Fruit fly (Drosophila melanogaster): ENCODE measurements around the gene CG31122.
A peak's percentile ranks its signal among the peaks of the same experiment; 100 is the strongest.

CG31122 gene

DNA sequence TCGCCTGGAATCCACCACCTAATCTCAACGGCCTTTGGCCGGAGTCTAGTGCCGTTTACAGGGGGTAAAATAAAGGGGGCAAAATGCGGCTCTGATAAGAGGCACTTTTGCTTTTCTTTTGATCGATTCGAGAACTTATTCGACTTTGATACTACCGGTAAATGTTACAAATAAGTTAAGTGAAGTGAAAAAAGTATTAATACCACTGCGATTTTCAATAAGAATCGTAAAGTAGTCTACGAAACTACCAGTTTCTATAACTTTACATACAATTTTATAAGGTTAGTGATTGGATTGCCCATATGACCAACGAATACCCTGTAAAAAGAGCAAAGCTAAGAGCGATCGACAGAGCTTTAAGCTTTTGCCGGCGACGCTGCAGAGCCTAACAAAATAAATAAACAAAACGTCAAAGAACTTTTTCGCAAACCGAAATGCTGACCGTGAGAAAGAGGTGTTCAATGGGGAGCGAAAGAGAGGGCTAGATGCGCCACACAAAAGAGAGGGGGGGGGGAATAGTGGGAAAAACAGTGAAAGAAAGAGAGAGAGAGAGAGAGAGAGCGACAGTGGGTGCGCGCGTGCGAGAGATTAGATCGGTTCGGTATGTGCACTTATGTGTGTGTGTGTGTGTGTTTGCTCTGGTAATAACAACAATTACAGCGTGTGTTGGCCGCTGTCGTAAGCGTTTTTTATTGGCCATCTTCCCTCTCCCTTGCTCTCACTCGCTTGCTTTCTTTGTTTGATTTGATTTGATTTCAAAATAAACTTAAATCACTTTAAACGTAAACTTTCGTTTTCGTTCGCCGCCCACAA, 24.1 kb upstream of the CG31122 start:
- TF ChIP-seq CG8478 (optimal IDR thresholded peaks at IDR 0.05), result no peak
- no peak for TF ChIP-seq CTCF (optimal IDR thresholded peaks at IDR 0.05)

DNA sequence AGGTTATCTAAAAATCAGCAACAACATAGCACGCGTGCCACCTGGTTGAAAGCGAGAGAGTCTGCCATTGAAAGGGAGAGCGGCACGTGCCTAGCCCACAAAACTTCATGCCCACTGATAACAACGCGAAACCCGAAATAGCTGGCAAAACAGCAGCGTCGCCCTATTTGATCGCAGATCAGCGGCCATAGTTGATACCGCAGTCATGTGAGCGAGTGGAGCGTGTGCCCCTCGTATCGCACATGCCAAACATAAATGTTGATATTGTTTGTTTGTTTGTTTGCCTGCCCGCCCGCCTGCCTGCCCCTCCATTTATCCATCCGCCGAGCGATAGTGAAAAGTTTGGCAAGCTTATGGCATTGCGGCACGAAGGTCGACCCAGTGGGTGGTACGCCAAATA, 20.2 kb upstream of the CG31122 start:
- TF ChIP-seq CG8478 (optimal IDR thresholded peaks at IDR 0.05), result no peak
- TF ChIP-seq CTCF (optimal IDR thresholded peaks at IDR 0.05), result no peak

DNA sequence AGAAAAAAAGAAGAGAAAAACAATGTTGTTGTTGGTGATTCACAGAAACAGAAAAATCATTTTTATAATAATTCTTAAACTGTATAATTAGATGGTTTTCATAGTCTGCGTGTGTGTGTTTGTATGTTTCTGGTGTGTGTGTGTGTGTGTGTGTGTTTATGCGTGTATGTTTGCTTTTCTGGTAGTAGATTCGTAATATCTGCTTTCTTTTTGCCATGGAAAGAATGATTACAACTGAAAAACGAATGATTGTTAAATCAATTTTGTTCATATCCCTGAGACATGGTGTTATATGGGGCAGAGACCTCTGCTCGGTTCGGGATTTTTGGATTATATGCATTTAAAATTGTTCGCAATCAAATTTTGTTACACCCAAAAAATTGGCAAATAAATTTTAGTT, 10.7 kb upstream of the CG31122 start:
- TF ChIP-seq CTCF (optimal IDR thresholded peaks at IDR 0.05) (no peak), CG8478 (optimal IDR thresholded peaks at IDR 0.05) (no peak)

DNA sequence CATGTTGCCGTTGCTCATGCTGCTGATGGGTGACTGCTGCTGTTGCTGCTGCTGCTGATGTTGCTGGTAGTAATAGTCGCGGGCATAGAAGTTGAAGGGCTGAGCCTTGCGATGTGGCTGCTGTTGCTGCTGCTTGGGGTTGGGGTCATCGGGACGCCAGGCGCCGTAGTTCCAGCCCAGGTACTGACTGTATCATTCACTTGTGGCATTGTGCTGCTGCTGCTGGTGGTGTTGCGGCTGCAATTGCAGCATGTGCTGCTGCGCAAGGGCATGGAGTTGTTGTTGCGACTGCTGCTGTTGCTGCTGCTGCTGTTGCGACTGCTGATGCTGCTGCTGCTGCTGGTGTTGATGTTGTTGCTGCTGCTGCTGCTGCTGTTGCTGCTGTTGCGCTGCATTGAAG, 9.8 kb upstream of the CG31122 start:
- TF ChIP-seq CG8478 (optimal IDR thresholded peaks at IDR 0.05), result no peak

DNA sequence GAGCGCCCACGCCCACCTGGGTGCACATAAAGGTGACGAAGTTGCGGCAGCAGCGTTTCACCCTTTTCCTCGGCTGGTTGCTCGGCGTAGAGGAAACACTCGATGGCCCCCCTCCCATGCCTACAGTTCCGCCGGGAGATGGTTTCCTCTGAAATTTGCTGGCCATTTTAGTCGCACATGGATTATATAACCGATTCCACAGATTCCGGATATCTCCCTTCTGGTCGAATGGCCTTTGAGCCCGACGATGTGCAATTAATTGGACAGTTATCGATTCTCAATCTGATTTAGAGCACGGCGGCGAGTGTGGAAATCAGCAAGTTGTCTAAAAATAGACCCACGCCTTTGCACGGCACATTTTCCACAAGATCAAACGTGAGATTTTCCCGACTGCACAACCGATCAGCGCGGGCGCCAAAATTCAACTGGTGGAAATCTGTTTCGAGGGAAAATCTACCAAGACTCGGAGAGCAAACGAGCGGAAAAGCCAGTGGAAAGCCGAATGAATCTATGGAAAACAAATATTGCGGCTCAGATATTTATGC, 1.4 kb downstream of the CG31122 start, which contains the start of gene CG10864:
CG10864 (minus strand) TSS at position 427 of the 545 bp plus-strand sequence.
- no peak for TF ChIP-seq CTCF (optimal IDR thresholded peaks at IDR 0.05)
- TF ChIP-seq CG8478 (optimal IDR thresholded peaks at IDR 0.05), result no peak

DNA sequence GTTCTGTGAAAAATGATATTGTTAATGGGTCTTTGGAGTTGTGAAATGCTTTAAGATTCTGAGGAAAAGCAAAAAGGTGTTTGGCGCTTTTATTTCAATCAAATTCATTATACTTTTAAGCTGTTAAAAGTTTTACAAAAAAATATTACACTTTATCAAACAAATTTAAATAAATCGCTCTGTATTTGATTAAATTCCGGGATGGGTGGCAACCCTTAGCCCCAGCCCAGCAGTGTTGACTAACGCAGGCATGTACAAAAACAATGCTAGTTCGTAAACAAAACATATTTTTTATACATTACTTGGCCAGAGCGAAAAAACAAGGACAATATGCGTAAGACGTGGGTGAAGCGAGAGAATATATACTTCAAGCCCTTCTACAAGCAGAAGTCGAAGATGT, 8.0 kb downstream of the CG31122 start, which contains the start of gene CG7685:
CG7685 (plus strand) TSS at position 228 of the 400 bp plus-strand sequence.
- TF ChIP-seq CTCF (optimal IDR thresholded peaks at IDR 0.05) (no peak), CG8478 (optimal IDR thresholded peaks at IDR 0.05) (no peak)

DNA sequence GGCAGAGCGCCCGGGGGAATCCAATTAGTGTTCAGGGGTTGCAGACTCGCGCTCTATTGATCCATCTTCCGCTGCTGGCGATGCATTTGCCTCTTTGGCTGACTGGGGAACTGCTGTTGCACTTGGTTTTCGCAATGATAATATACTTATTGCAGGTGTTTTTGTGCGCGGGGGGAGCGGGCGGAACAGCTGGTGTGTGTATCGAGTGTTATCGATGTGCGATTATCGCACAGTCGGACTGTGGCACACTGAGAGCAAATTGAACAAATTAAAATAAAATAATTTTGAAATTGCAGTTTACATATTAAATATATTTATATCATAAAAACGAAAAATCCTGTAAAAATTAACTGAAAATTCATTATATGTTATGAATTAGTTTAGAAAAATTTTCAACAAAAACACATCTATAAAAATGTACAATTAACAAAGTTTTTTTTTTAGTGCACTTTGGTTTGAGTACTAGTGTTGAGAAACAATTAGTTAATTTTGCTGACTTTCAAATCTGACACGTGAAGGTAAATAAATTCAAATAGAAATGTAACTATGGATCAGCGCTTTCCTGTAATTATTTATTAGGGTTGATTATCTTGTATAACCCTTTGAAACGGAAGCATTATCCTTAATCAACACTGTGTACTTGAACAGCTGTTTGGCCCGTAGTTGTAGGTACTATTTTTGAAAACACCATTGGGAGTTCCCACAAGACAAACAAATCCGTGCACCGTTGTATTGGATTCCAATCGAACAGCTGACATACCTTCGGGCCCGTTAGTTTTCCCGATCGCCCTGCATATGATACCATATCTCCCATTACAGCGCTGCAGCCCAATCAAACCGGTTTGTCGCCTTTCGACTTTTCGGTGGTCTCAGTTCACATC, 9.9 kb downstream of the CG31122 start, which contains the start of the genes Wdr37 and koko:
Wdr37 (minus strand) TSS at position 168 of the 881 bp plus-strand sequence.
koko (plus strand) TSS at position 478 of the 881 bp plus-strand sequence.
- TF ChIP-seq CG8478 (optimal IDR thresholded peaks at IDR 0.05) (no peak), CTCF (optimal IDR thresholded peaks at IDR 0.05) (no peak)

DNA sequence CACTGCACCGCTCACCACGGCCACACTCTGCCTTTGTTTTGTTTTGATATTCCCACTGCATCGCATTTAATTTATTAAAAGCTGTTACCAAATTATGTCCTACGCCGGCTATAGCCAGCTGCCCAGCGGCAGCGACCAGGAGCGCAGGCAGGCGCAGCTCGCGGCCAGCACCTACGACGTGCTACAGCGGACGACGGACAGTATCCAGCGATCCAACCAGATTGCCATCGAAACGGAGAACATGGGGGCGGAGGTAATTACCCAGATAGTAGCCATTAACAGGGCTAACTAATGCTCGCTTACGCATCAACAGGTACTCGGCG, 13.0 kb downstream of the CG31122 start:
- TF ChIP-seq CG8478 (optimal IDR thresholded peaks at IDR 0.05) (no peak), CTCF (optimal IDR thresholded peaks at IDR 0.05) (no peak)

DNA sequence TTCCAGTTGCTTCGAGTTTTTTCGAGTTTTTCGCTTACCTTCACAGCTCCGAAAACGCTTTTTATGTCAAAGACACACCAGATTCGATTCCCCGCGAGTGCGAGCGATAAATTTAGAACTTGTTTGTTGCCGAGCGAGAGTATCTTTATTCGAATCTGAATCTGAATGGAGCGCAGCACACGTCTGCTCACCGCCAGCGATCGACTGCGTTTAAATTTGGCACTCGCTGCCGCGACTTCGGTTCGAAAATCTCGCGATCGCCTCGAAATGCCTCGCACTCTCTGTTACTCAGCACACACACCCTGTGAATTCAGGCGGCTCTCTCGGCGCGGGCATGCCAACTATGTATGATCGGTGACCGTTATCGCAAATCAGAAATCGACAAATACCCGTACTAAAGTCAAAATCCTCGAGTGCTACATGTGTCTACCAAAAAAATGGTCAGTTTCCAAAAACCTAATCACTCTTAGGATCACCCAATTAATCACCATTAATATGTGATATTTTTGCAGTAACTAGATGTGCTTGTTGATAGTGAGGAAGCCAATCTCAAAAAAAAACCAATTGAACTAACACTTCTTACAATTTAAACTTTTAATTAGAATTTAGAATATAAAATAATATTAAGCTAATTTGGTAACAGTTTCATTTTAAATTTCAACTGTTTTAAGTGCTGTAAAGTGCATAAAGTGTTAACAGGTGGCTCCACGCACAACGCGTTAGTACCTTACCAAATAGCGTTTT, 13.5 kb downstream of the CG31122 start, which contains the start of gene Vha100-2:
Vha100-2 (minus strand) TSS at position 216 of the 744 bp plus-strand sequence.
- TF ChIP-seq CG8478 (optimal IDR thresholded peaks at IDR 0.05) (no peak), CTCF (optimal IDR thresholded peaks at IDR 0.05) (peak in 1 of 2 experiments; percentile 25)

DNA sequence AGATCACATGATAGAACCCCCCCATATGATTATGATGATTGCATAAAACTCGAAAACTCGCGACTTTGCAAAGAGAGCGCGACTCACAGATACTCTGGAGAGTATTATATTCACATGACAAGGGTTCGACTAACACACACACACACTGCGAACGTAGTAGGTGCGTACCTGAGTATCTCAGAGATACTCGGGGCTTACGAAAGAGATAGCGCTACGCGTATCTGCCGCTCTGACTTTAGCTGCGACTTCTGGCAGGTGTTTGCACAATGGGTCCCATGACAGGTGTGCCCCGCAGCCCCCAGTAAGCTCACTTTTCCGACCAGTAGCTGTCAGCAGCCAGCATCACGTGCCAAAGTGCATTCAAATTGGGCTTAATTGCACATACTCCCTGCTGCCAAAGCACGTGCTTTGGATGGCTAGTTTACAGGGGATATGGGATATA, 14.2 kb downstream of the CG31122 start:
- TF ChIP-seq CG8478 (optimal IDR thresholded peaks at IDR 0.05), result no peak

DNA sequence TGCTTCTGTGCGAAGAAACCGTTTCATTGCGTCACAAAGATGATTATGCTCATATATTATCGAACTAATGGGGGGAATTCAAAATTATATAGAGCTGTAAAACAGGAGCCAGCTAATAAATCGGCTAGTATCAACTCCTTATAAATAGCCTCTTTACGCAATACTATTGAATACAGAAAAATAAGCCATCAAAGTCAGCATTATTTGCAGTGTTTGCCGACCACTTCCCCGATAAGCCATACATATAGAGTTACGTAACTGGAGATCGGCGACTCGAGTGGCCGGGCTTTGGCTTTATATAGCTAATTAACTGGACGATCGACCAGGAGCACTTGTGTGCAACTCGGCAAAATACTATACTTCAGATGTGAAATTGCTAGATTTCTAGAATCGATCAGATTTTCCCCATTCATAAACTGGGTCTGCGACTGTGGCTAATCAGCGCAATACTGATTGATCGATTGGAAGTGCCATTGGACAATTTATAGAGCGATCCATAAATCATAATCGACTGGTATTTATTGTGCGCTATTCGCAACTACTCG, 14.8 kb downstream of the CG31122 start:
- no peak for TF ChIP-seq CG8478 (optimal IDR thresholded peaks at IDR 0.05)
- no peak for TF ChIP-seq CTCF (optimal IDR thresholded peaks at IDR 0.05)

DNA sequence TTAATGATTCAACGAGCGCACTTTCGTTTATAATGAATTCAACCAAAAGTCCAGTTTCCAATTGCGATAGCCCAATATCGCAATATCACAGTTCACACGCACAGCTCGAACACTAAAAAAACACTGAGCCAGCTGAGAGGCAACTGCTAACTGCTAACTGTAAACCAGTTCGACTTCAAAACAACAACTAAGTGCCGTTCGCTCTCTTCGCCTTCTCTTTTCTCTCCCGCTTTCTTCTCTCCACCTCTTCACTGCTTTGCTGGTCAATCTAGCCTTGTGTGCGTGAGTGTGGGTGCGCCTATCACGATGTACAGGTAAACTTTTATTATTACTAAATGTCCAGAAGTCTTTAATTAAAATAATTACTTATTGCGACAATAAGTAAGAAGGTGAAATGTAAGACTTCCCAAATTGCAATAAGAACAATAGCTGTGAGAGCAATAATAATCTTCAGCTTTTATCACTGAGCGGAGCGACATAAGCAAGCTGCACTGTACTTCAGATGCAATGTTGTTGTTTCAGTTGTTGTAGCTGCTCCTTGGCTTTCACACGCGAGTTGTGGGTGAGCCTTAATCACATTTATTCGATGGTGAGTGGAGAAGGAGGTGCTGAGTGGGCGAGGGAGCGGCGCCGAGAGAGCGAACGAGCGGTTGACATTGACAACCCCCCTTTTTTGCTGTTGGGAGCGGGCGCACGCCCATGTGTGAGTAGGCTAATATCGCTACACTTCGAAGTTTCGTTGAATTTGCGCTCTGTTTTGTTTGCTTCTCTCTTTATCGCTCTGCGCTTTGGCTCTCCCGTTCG, 15.7 kb downstream of the CG31122 start, which contains the start of gene Vti1b:
Vti1b (plus strand) TSS at position 195 of the 804 bp plus-strand sequence.
- TF ChIP-seq CG8478 (optimal IDR thresholded peaks at IDR 0.05) (no peak), CTCF (optimal IDR thresholded peaks at IDR 0.05) (no peak)

DNA sequence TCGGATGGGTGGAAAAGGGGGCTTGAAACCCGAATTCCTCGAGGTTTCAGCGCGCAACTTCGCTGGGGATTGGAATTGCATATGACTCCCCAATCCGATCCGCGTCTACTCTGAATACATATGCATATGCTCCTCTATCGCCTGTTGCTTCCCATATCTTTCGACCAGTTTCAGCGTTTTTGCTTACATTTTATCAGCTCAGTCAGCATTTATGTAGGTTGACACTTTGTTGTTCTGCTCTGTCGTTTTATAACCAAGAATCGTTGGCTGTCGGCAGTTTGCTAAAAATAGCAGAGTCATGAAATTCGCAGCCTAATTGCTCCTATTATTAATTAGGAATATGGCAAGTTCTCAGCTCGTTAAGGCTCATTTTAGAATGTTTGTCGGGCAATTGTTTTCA, 17.0 kb downstream of the CG31122 start:
- no peak for TF ChIP-seq CTCF (optimal IDR thresholded peaks at IDR 0.05)
- no peak for TF ChIP-seq CG8478 (optimal IDR thresholded peaks at IDR 0.05)

All from S2 (cell line).